Worm (Caenorhabditis elegans): Measurements from ENCODE around the gene Y45F3A.9.

The Y45F3A.9 gene

DNA sequence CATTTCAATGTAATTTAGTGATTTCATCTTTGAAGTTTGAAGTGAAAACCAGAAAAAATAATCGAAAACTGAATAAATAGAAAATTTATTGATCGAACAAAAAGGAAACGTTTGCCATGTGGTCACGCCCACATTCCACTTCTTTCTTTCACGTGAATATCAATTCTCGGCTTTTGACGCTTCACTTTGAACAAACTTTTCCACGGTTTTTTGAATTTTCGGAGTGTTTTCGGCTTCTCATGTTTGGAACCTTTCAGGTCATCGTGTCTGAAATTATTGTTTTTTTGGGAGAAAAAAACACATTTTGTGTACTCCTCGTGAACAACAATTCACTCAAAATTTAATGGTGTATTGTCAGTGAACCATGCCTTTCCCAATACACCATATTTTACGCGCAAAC is 42.0 kb downstream of the Y45F3A.9 start, which contains the start of gene T21C12.8:
Gene T21C12.8, minus strand, starts transcription at position 101 of the 400 bp plus-strand sequence.
- TF ChIP-seq R02D3.7 (tag; optimal IDR thresholded peaks at IDR 0.05) (no peak), daf-12 (tag; optimal IDR thresholded peaks at IDR 0.05) (no peak), nhr-237 (tag; optimal IDR thresholded peaks at IDR 0.05) (no peak), ztf-4 (tag; optimal IDR thresholded peaks at IDR 0.05) (no peak), ama-1 (optimal IDR thresholded peaks at IDR 0.05) (no peak), ceh-16 (tag; optimal IDR thresholded peaks at IDR 0.05) (no peak), nhr-43 (tag; optimal IDR thresholded peaks at IDR 0.05; ENCODE audit: poor library complexity, severe bottlenecking) (no peak), unc-62 (GFP tag; optimal IDR thresholded peaks at IDR 0.05) (no peak), lsy-12 (tag; optimal IDR thresholded peaks at IDR 0.05) (no peak), ztf-11 (tag; optimal IDR thresholded peaks at IDR 0.05) (no peak), hmg-11 (tag; optimal IDR thresholded peaks at IDR 0.05) (no peak), fkh-10 (GFP tag; optimal IDR thresholded peaks at IDR 0.05) (no peak)

Data from whole organism, L3 larva.